Fruit fly (Drosophila melanogaster) whole organism, embryonic: ENCODE measurements around the gene CG32448.

Source experiments
- ATbp ChIP-seq: fragments of 200-800 bp; sonication (Bioruptor generic); optimal IDR thresholded peaks from 2 replicates; lab custom pipeline; 2017; ENCODE audit warnings: missing biosample characterization, mild to moderate bottlenecking, missing genetic modification characterization, missing genetic modification reagents
- Abd-B ChIP-seq: fragments of 200-800 bp; sonication (Bioruptor generic); optimal IDR thresholded peaks from 2 replicates; lab custom pipeline; 2018; ENCODE audit warnings: missing biosample characterization, mild to moderate bottlenecking, missing genetic modification characterization, moderate library complexity
- Blimp-1 ChIP-seq: fragments of 200-800 bp; sonication (Bioruptor generic); optimal IDR thresholded peaks from 3 replicates; lab custom pipeline; 2018; ENCODE audit warnings: missing biosample characterization, missing genetic modification characterization, mild to moderate bottlenecking, moderate library complexity, missing genetic modification reagents
- C15 ChIP-seq: fragments of 200-800 bp; sonication (Bioruptor generic); IDR thresholded peaks from 3 replicates; pipeline ENCODE4 v1.3.6; 2022; ENCODE audit warnings: missing biosample characterization, missing genetic modification characterization
- CG10209 ChIP-seq: fragments of 200-800 bp; sonication (Bioruptor generic); optimal IDR thresholded peaks from 3 replicates; lab custom pipeline; 2017; ENCODE audit warnings: missing biosample characterization, mild to moderate bottlenecking, missing genetic modification characterization, missing genetic modification reagents
- CG10462 ChIP-seq: fragments of 200-800 bp; sonication (Bioruptor generic); optimal IDR thresholded peaks from 2 replicates; lab custom pipeline; 2016; ENCODE audit warnings: missing biosample characterization, missing genetic modification characterization
- CG10543 ChIP-seq: fragments of 200-800 bp; sonication (Bioruptor generic); optimal IDR thresholded peaks from 3 replicates; lab custom pipeline; 2017; ENCODE audit warnings: missing biosample characterization, mild to moderate bottlenecking, missing genetic modification characterization, moderate library complexity
- CG10654 ChIP-seq: fragments of 200-800 bp; sonication (Bioruptor generic); optimal IDR thresholded peaks from 2 replicates; lab custom pipeline; 2016; ENCODE audit warnings: missing biosample characterization, missing genetic modification characterization
- CG12942 ChIP-seq: fragments of 200-800 bp; sonication (Bioruptor generic); optimal IDR thresholded peaks from 3 replicates; lab custom pipeline; 2016; ENCODE audit warnings: missing biosample characterization, missing genetic modification characterization
- CG13287 ChIP-seq: fragments of 200-800 bp; sonication (Bioruptor generic); IDR thresholded peaks from 2 replicates; pipeline ENCODE4 v1.3.6; 2022; ENCODE audit warnings: missing biosample characterization, missing genetic modification characterization; ENCODE audit not compliant: partially characterized antibody
- CG14860 ChIP-seq: fragments of 200-800 bp; sonication (Bioruptor generic); IDR thresholded peaks from 3 replicates; pipeline ENCODE4 v1.3.6; 2022; ENCODE audit warnings: missing biosample characterization, missing genetic modification characterization; ENCODE audit not compliant: partially characterized antibody
- CG17328 ChIP-seq: fragments of 200-800 bp; sonication (Bioruptor generic); IDR thresholded peaks from 2 replicates; pipeline ENCODE4 v1.3.6; 2022; ENCODE audit warnings: missing biosample characterization, missing genetic modification characterization
- CG17612 ChIP-seq: fragments of 200-800 bp; sonication (Bioruptor generic); IDR thresholded peaks from 2 replicates; pipeline ENCODE4 v1.3.6; 2022; ENCODE audit warnings: missing biosample characterization, missing genetic modification characterization
- CG18764 ChIP-seq: fragments of 200-800 bp; sonication (Bioruptor generic); optimal IDR thresholded peaks from 3 replicates; lab custom pipeline; 2016; ENCODE audit warnings: missing biosample characterization, missing genetic modification characterization
- CG2202 ChIP-seq: fragments of 200-800 bp; sonication (Bioruptor generic); optimal IDR thresholded peaks from 2 replicates; lab custom pipeline; 2018; ENCODE audit warnings: missing biosample characterization, mild to moderate bottlenecking, missing genetic modification characterization
- CG2875 ChIP-seq: fragments of 200-800 bp; sonication (Bioruptor generic); optimal IDR thresholded peaks from 2 replicates; lab custom pipeline; 2017; ENCODE audit warnings: missing biosample characterization, mild to moderate bottlenecking, missing genetic modification characterization, missing genetic modification reagents
- CG32772 ChIP-seq: fragments of 200-800 bp; sonication (Bioruptor generic); IDR thresholded peaks from 2 replicates; pipeline ENCODE4 v1.3.6; 2022; ENCODE audit warnings: missing biosample characterization, missing genetic modification characterization
- CG3407 ChIP-seq: fragments of 200-800 bp; sonication (Bioruptor generic); optimal IDR thresholded peaks from 2 replicates; lab custom pipeline; 2018; ENCODE audit warnings: missing biosample characterization, mild to moderate bottlenecking, missing genetic modification characterization
- CG4360 ChIP-seq: fragments of 200-800 bp; sonication (Bioruptor generic); IDR thresholded peaks from 2 replicates; pipeline ENCODE4 v1.3.6; 2022; ENCODE audit warnings: missing biosample characterization, missing genetic modification characterization
- CG9215 ChIP-seq: fragments of 200-800 bp; sonication (Bioruptor generic); IDR thresholded peaks from 2 replicates; pipeline ENCODE4 v1.3.6; 2022; ENCODE audit warnings: missing biosample characterization, missing genetic modification characterization
- Dek ChIP-seq: fragments of 200-800 bp; sonication (Bioruptor generic); optimal IDR thresholded peaks from 3 replicates; lab custom pipeline; 2019; ENCODE audit warnings: missing biosample characterization, mild to moderate bottlenecking, missing genetic modification characterization, moderate library complexity
- Ets65A ChIP-seq: fragments of 200-800 bp; sonication (Bioruptor generic); peaks from one replicate; lab custom pipeline; 2016; ENCODE audit warnings: missing biosample characterization, missing genetic modification characterization
- Hr3 ChIP-seq: fragments of 200-800 bp; sonication (Bioruptor generic); optimal IDR thresholded peaks from 3 replicates; lab custom pipeline; 2016; ENCODE audit warnings: missing biosample characterization, missing genetic modification characterization
- Hr39 ChIP-seq: fragments of >200 bp; optimal IDR thresholded peaks from 2 replicates; lab custom pipeline; 2017
- Med ChIP-seq: fragments of 200-800 bp; sonication (Bioruptor generic); peaks from one replicate; lab custom pipeline; 2016; ENCODE audit warnings: missing biosample characterization, missing genetic modification characterization, mild to moderate bottlenecking, inconsistent platforms, moderate library complexity
- Mrtf ChIP-seq: fragments of 200-800 bp; sonication (Bioruptor generic); IDR thresholded peaks from 3 replicates; pipeline ENCODE4 v1.3.6; 2022; ENCODE audit warnings: missing biosample characterization, missing genetic modification characterization
- NC2α ChIP-seq: fragments of 200-800 bp; sonication (Bioruptor generic); optimal IDR thresholded peaks from 2 replicates; lab custom pipeline; 2016; ENCODE audit warnings: missing biosample characterization, missing genetic modification characterization
- NC2β ChIP-seq: fragments of 200-800 bp; sonication (Bioruptor generic); optimal IDR thresholded peaks from 2 replicates; lab custom pipeline; 2016; ENCODE audit warnings: missing biosample characterization, missing genetic modification characterization
- NFAT ChIP-seq: fragments of 200-800 bp; sonication (Bioruptor generic); IDR thresholded peaks from 2 replicates; pipeline ENCODE4 v1.3.6; 2022; ENCODE audit warnings: missing biosample characterization, missing genetic modification characterization
- Pdp1 ChIP-seq, 2 experiments: fragments of 200-800 bp; sonication (Bioruptor generic); optimal IDR thresholded peaks; 3 replicates each; lab custom pipeline; 2016; ENCODE audit warnings: missing biosample characterization in 2 of 2, missing genetic modification characterization in 2 of 2, mild to moderate bottlenecking in 1 of 2, moderate library complexity in 1 of 2
- Vsx1 ChIP-seq: fragments of 200-800 bp; sonication (Bioruptor generic); optimal IDR thresholded peaks from 2 replicates; lab custom pipeline; 2017; ENCODE audit warnings: missing biosample characterization, mild to moderate bottlenecking, missing genetic modification characterization, missing genetic modification reagents
- ac ChIP-seq: fragments of 200-800 bp; sonication (Bioruptor generic); optimal IDR thresholded peaks from 3 replicates; lab custom pipeline; 2017; ENCODE audit warnings: missing biosample characterization, mild to moderate bottlenecking, missing genetic modification characterization
- ash1 ChIP-seq: fragments of 200-800 bp; sonication (Bioruptor generic); optimal IDR thresholded peaks from 2 replicates; lab custom pipeline; 2018; ENCODE audit warnings: missing biosample characterization, mild to moderate bottlenecking, missing genetic modification characterization
- bbx ChIP-seq: fragments of 200-800 bp; sonication (Bioruptor generic); IDR thresholded peaks from 2 replicates; pipeline ENCODE4 v1.3.6; 2022; ENCODE audit warnings: missing biosample characterization, missing genetic modification characterization; ENCODE audit not compliant: partially characterized antibody
- danr ChIP-seq: fragments of 200-800 bp; sonication (Bioruptor generic); IDR thresholded peaks from 2 replicates; pipeline ENCODE4 v1.3.6; 2022; ENCODE audit warnings: missing biosample characterization, missing genetic modification characterization
- fd64A ChIP-seq: fragments of 200-800 bp; sonication (Bioruptor generic); optimal IDR thresholded peaks from 3 replicates; lab custom pipeline; 2018; ENCODE audit warnings: missing biosample characterization, mild to moderate bottlenecking, missing genetic modification characterization
- grau ChIP-seq: fragments of 200-800 bp; optimal IDR thresholded peaks from 3 replicates; lab custom pipeline; 2019; ENCODE audit warnings: missing biosample characterization, mild to moderate bottlenecking, missing genetic modification characterization, moderate library complexity
- gt ChIP-seq: fragments of 200-800 bp; sonication (Bioruptor generic); IDR thresholded peaks from 2 replicates; pipeline ENCODE4 v1.3.6; 2022; ENCODE audit warnings: missing biosample characterization, missing genetic modification characterization
- hth ChIP-seq: fragments of >200 bp; optimal IDR thresholded peaks from 2 replicates; lab custom pipeline; 2017; ENCODE audit warnings: inconsistent platforms
- ken ChIP-seq: fragments of 200-800 bp; sonication (Bioruptor generic); IDR thresholded peaks from 3 replicates; pipeline ENCODE4 v1.3.6; 2022; ENCODE audit warnings: missing biosample characterization, missing genetic modification characterization
- lilli ChIP-seq: fragments of 200-800 bp; sonication (Bioruptor generic); optimal IDR thresholded peaks from 3 replicates; lab custom pipeline; 2016; ENCODE audit warnings: missing biosample characterization, missing genetic modification characterization
- nerfin-1 ChIP-seq: fragments of 200-800 bp; sonication (Bioruptor generic); optimal IDR thresholded peaks from 3 replicates; lab custom pipeline; 2019; ENCODE audit warnings: missing biosample characterization, mild to moderate bottlenecking, missing genetic modification characterization, moderate library complexity
- oc ChIP-seq: fragments of 200-800 bp; sonication (Bioruptor generic); optimal IDR thresholded peaks from 2 replicates; lab custom pipeline; 2018; ENCODE audit warnings: missing biosample characterization, mild to moderate bottlenecking, missing genetic modification characterization, moderate library complexity
- pfk ChIP-seq: fragments of 200-800 bp; sonication (Bioruptor generic); optimal IDR thresholded peaks from 2 replicates; lab custom pipeline; 2018; ENCODE audit warnings: missing biosample characterization, mild to moderate bottlenecking, missing genetic modification characterization, moderate library complexity
- pho ChIP-seq: fragments of 200-800 bp; sonication (Bioruptor generic); optimal IDR thresholded peaks from 2 replicates; lab custom pipeline; 2016; ENCODE audit warnings: missing biosample characterization, missing genetic modification characterization
- psq ChIP-seq: fragments of 200-800 bp; sonication (Bioruptor generic); optimal IDR thresholded peaks from 2 replicates; lab custom pipeline; 2017; ENCODE audit warnings: missing biosample characterization, missing genetic modification characterization
- ranshi ChIP-seq: fragments of 200-800 bp; sonication (Bioruptor generic); IDR thresholded peaks from 2 replicates; pipeline ENCODE4 v1.3.6; 2022; ENCODE audit warnings: missing biosample characterization, missing genetic modification characterization
- sc ChIP-seq, 3 experiments: fragments of >200 bp in 2 of 3; fragments of 200-800 bp in 1 of 3; sonication (Bioruptor generic) in 1 of 3; optimal IDR thresholded peaks; 2 replicates in 2 of 3; 3 replicates in 1 of 3; lab custom pipeline; 2017; ENCODE audit warnings: mild to moderate bottlenecking in 1 of 3, missing biosample characterization in 1 of 3, missing genetic modification characterization in 1 of 3, missing genetic modification reagents in 1 of 3
- slou ChIP-seq: fragments of 200-800 bp; sonication (Bioruptor generic); optimal IDR thresholded peaks from 3 replicates; lab custom pipeline; 2016; ENCODE audit warnings: missing biosample characterization, missing genetic modification characterization
- sqz ChIP-seq: fragments of 200-800 bp; sonication (Bioruptor generic); optimal IDR thresholded peaks from 3 replicates; lab custom pipeline; 2018; ENCODE audit warnings: missing biosample characterization, mild to moderate bottlenecking, missing genetic modification characterization
- zf30C ChIP-seq: fragments of 200-800 bp; sonication (Bioruptor generic); optimal IDR thresholded peaks from 3 replicates; lab custom pipeline; 2018; ENCODE audit warnings: missing biosample characterization, mild to moderate bottlenecking, missing genetic modification characterization

The CG32448 gene

DNA sequence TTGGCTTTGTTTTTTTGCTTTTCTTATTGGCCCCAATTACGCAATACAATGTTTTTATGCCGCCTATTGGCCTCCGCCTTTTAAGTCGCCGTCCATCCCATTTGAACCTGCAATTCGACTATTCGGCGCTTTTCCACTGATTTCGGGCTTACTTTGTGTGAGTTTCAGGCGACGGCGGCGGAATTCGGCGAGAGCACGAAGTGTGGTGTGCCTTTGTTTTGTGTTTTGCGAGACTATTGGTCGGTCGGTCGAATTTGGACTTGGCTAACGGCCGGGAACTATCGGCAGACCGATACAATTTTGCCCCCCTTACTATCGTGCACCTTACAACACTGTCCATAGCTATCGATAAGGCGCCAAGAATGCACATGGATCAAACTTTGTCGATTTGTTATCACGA, 12.8 kb upstream of the CG32448 start, which contains the start of gene P5CDh1 (continued):
- TF ChIP-seq Abd-B (GFP tag; lab: Kevin White, UChicago) (no peak), lilli (peak; percentile 46), NC2α (no peak), fd64A (GFP tag; lab: Kevin White, UChicago) (no peak), Hr39 (lab: Kevin White, UChicago) (no peak), CG10462 (no peak), Vsx1 (no peak), Med (peak; percentile 96), oc (tag; lab: Kevin White, UChicago) (no peak), C15 (no peak), nerfin-1 (peak; percentile 72), ranshi (GFP tag; lab: Robert Waterston, UW) (peak; percentile 15; the same call in 1 of the 2 replicates), CG10654 (GFP tag; lab: Kevin White, UChicago) (peak; percentile 7), CG2202 (tag; lab: Kevin White, UChicago) (no peak), pfk (GFP tag; lab: Kevin White, UChicago) (no peak), CG32772 (GFP tag; lab: Robert Waterston, UW) (no peak), slou (GFP tag; lab: Kevin White, UChicago) (no peak), danr (GFP tag; lab: Robert Waterston, UW) (no peak), CG14860 (GFP tag; lab: Robert Waterston, UW) (peak; percentile 81), ash1 (GFP tag; lab: Kevin White, UChicago) (no peak), NC2β (GFP tag; lab: Kevin White, UChicago) (no peak), CG17328 (GFP tag; lab: Robert Waterston, UW) (peak; percentile 42; the same call in 1 of the 2 replicates), CG4360 (GFP tag; lab: Robert Waterston, UW) (no peak), Pdp1 (GFP tag; optimal IDR thresholded peaks at IDR 0.05; lab: Kevin White, UChicago) (peak in 1 of 2 experiments; percentile 97), CG2875 (GFP tag; lab: Kevin White, UChicago) (no peak), Hr3 (GFP tag; lab: Kevin White, UChicago) (no peak), Ets65A (GFP tag; lab: Kevin White, UChicago) (peak; percentile 95), gt (no peak), CG12942 (peak; percentile 15), NFAT (GFP tag; lab: Robert Waterston, UW) (peak; percentile 48; the same call in 1 of the 2 replicates), sc (optimal IDR thresholded peaks at IDR 0.05; lab: Kevin White, UChicago) (no peak), sc (GFP tag; optimal IDR thresholded peaks at IDR 0.05; lab: Kevin White, UChicago) (no peak), Mrtf (GFP tag; lab: Robert Waterston, UW) (no peak), Blimp-1 (no peak), psq (GFP tag; lab: Kevin White, UChicago) (no peak), sqz (GFP tag; lab: Kevin White, UChicago) (peak; percentile 72), CG13287 (peak; percentile 95), CG17612 (GFP tag; lab: Robert Waterston, UW) (no peak), grau (tag; lab: Kevin White, UChicago) (peak; percentile 30), CG10209 (GFP tag; lab: Kevin White, UChicago) (no peak), ATbp (GFP tag; lab: Kevin White, UChicago) (no peak), zf30C (GFP tag; lab: Kevin White, UChicago) (no peak), ken (GFP tag; lab: Robert Waterston, UW) (0 out of 3 replicates have a peak, but pooled peaks have one; percentile 38), CG3407 (GFP tag; lab: Kevin White, UChicago) (no peak), CG9215 (GFP tag; lab: Robert Waterston, UW) (no peak), hth (lab: Kevin White, UChicago) (no peak), CG10543 (no peak), ac (no peak), bbx (GFP tag; lab: Robert Waterston, UW) (peak; percentile 93), pho (peak; percentile 30), CG18764 (GFP tag; lab: Kevin White, UChicago) (no peak), Dek (tag; lab: Kevin White, UChicago) (no peak)
